Worm (Caenorhabditis elegans): ENCODE data around the gene Y66D12A.13.

Y66D12A.13 gene

DNA sequence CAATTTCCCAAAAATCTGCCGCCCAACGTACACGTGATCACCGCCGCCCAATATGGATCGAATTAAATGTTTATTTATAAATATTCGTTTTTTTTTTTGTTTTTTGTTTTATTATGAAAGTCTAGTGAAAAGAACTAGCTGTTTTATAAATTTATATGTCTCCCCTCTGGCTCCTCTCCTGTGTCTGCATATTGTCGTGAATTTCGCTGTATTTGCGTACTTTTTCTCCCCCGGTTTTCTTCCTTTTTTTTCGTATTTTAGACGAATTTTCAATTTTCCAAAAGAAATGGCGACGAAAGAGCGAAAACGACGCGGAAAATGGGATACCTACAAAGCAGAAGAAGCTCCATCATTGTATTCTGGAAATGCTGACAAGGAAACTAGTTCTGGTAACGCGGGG lies 21.8 kb upstream of the Y66D12A.13 start, which contains the start of gene xpb-1:
Gene xpb-1, plus strand, starts transcription at position 262 of the 400 bp plus-strand sequence.
- TF ChIP-seq klf-2 (GFP tag; conservative IDR thresholded peaks at IDR 0.05) (no peak), cog-1 (tag; optimal IDR thresholded peaks at IDR 0.05) (no peak), ztf-23 (GFP tag; IDR thresholded peaks at IDR 0.05) (no peak), ref-1 (GFP tag; conservative IDR thresholded peaks at IDR 0.05) (no peak), ztf-29 (GFP tag; IDR thresholded peaks at IDR 0.05) (no peak)

DNA sequence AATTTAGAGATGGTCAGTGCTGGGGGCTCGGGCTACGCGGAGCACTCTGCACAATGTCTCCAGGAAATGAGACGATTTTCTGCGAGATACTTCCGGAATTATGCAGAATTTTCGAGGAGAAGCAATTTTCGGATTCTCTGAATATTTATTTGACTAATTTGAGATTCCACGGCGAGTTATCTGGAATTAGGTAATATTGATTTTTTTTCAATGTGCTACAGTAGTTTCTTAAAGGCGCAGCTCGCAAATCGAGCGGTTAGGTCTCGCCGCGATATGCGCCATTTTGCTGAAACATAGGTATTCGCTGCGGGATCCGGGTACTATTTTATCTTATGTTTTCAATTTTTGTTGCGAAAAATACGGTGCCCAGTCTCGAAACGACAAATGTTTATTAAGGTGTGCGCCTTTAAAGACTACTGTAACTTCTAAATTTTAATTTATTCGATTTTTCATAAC lies 13.5 kb upstream of the Y66D12A.13 start, which contains the start of gene nrps-1:
Gene nrps-1, plus strand, starts transcription at position 51 of the 456 bp plus-strand sequence.
- no peak for TF ChIP-seq med-1 (GFP tag; optimal IDR thresholded peaks at IDR 0.05; ENCODE audit: insufficient read depth)

DNA sequence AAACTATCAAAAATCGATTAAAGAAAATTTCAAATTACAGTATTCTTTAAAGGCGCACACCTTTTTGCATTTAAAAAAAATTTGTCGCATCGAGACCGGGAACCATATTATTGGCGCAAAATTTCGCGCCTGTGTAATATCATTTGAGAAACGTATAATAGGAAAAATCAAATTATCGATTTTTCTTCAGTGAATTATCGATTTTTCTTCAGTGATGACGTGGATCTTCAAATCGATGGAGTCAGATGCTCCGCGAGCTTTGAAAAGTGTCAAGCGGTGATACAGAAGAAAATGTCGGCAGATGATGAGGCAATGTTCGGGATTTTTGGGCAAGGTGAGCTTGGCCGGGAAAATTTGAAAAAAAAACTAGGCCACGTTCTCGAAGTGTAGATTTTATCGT lies 12.7 kb upstream of the Y66D12A.13 start:
- TF ChIP-seq T22C8.4 (GFP tag; IDR thresholded peaks at IDR 0.05) (peak; percentile 61; the same call in 1 of the 2 replicates), ztf-29 (GFP tag; IDR thresholded peaks at IDR 0.05) (no peak)

DNA sequence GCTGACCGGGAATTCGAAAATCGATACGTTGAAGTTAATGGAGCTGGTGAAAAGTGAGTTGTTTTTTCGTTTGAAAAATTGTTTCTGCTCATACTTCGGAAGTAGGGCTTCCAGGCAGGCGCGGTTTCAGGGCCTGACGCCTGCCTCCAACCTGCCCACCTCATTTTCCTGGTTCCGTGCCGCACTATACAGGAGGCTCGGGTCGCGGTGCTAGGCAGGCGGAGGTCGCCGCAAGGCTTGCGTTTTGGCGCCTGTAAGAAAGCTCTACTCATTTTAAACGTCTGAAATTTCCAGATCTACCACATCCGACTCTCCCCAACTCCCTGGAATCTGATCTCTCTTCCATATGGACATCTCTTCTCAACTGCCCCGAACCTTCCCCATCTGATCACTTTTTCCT lies 3.2 kb upstream of the Y66D12A.13 start:
- TF ChIP-seq ref-1 (GFP tag; conservative IDR thresholded peaks at IDR 0.05): no peak
- no peak for TF ChIP-seq med-1 (GFP tag; optimal IDR thresholded peaks at IDR 0.05; ENCODE audit: insufficient read depth)
- no peak for TF ChIP-seq klf-2 (GFP tag; conservative IDR thresholded peaks at IDR 0.05)
- no peak for TF ChIP-seq tab-1 (GFP tag; IDR thresholded peaks at IDR 0.05)
- TF ChIP-seq cog-1 (tag; optimal IDR thresholded peaks at IDR 0.05): no peak
- no peak for TF ChIP-seq T22C8.4 (GFP tag; IDR thresholded peaks at IDR 0.05)
- TF ChIP-seq ztf-29 (GFP tag; IDR thresholded peaks at IDR 0.05): no peak
- no peak for TF ChIP-seq ztf-23 (GFP tag; IDR thresholded peaks at IDR 0.05)
- TF ChIP-seq flt-1 (GFP tag; IDR thresholded peaks at IDR 0.05): no peak

DNA sequence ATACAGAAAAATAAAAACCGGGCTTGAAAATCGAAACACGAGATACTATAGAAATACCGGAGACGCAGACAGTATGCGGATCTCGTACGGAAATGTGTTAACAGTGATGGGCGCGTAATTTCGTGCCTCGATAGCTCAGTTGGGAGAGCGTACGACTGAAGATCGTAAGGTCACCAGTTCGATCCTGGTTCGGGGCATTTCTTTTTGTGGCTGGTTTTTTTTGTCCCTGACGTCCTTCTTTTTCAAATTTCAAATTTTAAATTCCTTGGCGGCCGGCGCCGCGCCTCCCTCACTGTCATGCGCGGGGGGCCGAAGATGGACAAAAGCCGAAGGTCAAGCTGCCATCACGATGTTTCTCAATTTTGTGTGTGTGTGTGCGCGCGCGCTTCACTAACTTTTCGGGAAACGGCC lies 6.5 kb downstream of the Y66D12A.13 start:
- no peak for TF ChIP-seq med-1 (GFP tag; optimal IDR thresholded peaks at IDR 0.05; ENCODE audit: insufficient read depth)
- no peak for TF ChIP-seq T22C8.4 (GFP tag; IDR thresholded peaks at IDR 0.05)
- no peak for TF ChIP-seq ztf-23 (GFP tag; IDR thresholded peaks at IDR 0.05)
- no peak for TF ChIP-seq klf-2 (GFP tag; conservative IDR thresholded peaks at IDR 0.05)
- TF ChIP-seq tab-1 (GFP tag; IDR thresholded peaks at IDR 0.05): no peak
- TF ChIP-seq cog-1 (tag; optimal IDR thresholded peaks at IDR 0.05): no peak
- no peak for TF ChIP-seq flt-1 (GFP tag; IDR thresholded peaks at IDR 0.05)
- no peak for TF ChIP-seq ztf-29 (GFP tag; IDR thresholded peaks at IDR 0.05)
- TF ChIP-seq ref-1 (GFP tag; conservative IDR thresholded peaks at IDR 0.05): no peak

DNA sequence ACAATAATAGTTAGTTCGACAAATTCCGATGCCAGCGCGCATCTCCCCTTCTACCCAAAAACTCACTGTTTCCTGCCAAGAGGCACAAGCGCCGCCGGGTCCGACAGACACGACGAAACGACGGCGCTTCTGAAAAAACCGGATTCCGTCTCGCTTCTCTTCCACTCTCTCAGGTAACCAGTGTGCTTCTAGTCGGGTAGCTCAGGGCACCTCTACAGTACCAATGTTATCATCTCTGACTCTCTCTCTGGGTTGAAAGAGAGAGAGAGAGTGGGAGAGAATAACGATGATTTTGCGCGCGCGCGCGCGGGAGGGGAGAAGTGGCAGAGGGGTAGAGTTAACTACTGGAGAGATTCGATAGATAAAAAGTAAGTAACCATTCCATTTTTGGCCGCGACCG lies 8.7 kb downstream of the Y66D12A.13 start:
- TF ChIP-seq ztf-23 (GFP tag; IDR thresholded peaks at IDR 0.05) (no peak), ztf-29 (GFP tag; IDR thresholded peaks at IDR 0.05) (no peak), med-1 (GFP tag; optimal IDR thresholded peaks at IDR 0.05; ENCODE audit: insufficient read depth) (no peak), cog-1 (tag; optimal IDR thresholded peaks at IDR 0.05) (no peak), tab-1 (GFP tag; IDR thresholded peaks at IDR 0.05) (no peak), klf-2 (GFP tag; conservative IDR thresholded peaks at IDR 0.05) (no peak), T22C8.4 (GFP tag; IDR thresholded peaks at IDR 0.05) (no peak), ref-1 (GFP tag; conservative IDR thresholded peaks at IDR 0.05) (no peak), flt-1 (GFP tag; IDR thresholded peaks at IDR 0.05) (no peak)

DNA sequence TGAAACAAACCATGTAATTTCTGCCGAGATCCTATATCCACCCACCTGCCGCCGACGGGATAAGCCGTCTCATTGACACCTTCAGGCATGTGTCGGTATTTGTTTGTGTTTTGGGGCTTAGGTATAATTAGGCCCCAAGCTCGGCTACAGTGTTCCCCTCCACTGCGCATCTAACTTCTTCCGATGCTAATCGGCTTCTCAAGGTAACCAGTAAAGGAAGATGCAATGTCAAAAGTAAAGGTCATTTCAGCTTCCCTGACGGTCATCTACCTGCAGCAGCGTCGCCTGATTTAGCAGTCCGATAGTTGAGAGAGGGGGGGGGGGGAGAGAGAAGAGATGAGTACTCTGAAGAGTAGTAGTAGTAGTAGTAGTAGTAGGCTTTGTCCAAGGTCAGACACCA lies 10.1 kb downstream of the Y66D12A.13 start:
- 0 out of 2 replicates have a peak, but pooled peaks have one; percentile 37 for TF ChIP-seq tab-1 (GFP tag; IDR thresholded peaks at IDR 0.05)
- no peak for TF ChIP-seq T22C8.4 (GFP tag; IDR thresholded peaks at IDR 0.05)
- TF ChIP-seq ztf-29 (GFP tag; IDR thresholded peaks at IDR 0.05): peak; percentile 93

DNA sequence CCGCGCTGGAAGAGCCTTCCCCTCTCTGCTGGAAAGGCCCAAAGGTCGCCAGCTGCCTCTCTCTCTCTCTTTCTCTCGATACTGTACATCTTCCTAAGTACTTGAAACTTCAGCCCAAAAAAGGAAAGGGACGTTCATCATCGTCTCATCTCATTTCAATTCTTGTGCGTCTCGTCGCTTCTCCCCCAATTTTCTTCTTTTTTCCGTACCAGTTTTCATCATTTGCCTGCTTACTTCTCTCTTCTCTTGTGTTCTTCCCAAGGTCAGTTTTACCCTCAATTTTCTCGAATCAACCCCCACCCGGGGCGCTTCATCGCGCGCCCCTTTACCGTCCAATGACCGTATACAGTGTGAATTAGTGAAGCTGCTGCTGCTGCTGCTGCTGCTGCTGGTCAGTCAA lies 11.5 kb downstream of the Y66D12A.13 start:
- no peak for TF ChIP-seq klf-2 (GFP tag; conservative IDR thresholded peaks at IDR 0.05)
- no peak for TF ChIP-seq ztf-23 (GFP tag; IDR thresholded peaks at IDR 0.05)
- TF ChIP-seq cog-1 (tag; optimal IDR thresholded peaks at IDR 0.05): no peak
- TF ChIP-seq flt-1 (GFP tag; IDR thresholded peaks at IDR 0.05): no peak
- no peak for TF ChIP-seq med-1 (GFP tag; optimal IDR thresholded peaks at IDR 0.05; ENCODE audit: insufficient read depth)
- no peak for TF ChIP-seq ztf-29 (GFP tag; IDR thresholded peaks at IDR 0.05)
- TF ChIP-seq ref-1 (GFP tag; conservative IDR thresholded peaks at IDR 0.05): no peak
- TF ChIP-seq tab-1 (GFP tag; IDR thresholded peaks at IDR 0.05): no peak
- no peak for TF ChIP-seq T22C8.4 (GFP tag; IDR thresholded peaks at IDR 0.05)

DNA sequence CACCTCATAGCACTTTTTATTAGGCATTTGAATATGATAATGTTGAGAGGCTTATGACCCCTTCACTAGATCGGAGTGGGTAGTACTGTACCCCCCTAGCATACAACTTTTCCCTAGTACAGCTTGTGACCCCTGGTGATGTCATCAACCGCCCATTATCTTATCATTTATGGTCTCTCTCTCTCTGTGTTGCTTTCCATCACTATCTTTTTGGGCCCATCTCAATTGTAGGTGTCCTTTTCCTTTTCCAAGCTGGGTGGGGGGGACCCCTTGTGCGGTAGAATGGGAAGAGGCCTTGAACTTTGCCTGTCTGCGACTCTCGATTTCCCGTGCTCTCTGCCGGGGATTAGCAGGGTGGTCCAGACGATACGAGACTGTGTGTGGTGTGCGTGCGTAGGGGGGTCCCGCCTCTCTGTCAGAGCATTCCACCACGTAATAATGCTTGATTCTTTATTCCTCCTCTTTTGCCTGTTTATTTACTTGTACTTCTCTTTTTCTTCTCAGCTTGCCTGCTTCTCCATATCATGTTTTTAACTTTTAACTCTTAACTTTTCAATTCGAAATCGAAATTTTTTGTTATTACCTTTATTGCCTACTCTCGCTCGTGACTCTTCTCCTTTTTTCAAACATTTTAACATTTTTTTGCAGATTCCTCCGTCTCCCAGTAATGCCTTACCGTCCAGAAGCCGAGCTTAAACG lies 12.5 kb downstream of the Y66D12A.13 start, which contains the start of gene ztf-29:
Gene ztf-29, plus strand, starts transcription at position 649 of the 699 bp plus-strand sequence.
- no peak for TF ChIP-seq ref-1 (GFP tag; conservative IDR thresholded peaks at IDR 0.05)
- no peak for TF ChIP-seq tab-1 (GFP tag; IDR thresholded peaks at IDR 0.05)
- TF ChIP-seq cog-1 (tag; optimal IDR thresholded peaks at IDR 0.05): no peak
- TF ChIP-seq klf-2 (GFP tag; conservative IDR thresholded peaks at IDR 0.05): no peak
- TF ChIP-seq ztf-29 (GFP tag; IDR thresholded peaks at IDR 0.05): 0 out of 2 replicates have a peak, but pooled peaks have one; percentile 17
- no peak for TF ChIP-seq T22C8.4 (GFP tag; IDR thresholded peaks at IDR 0.05)
- no peak for TF ChIP-seq ztf-23 (GFP tag; IDR thresholded peaks at IDR 0.05)
- peak; percentile 60; the same call in 1 of the 2 replicates for TF ChIP-seq flt-1 (GFP tag; IDR thresholded peaks at IDR 0.05)
- TF ChIP-seq med-1 (GFP tag; optimal IDR thresholded peaks at IDR 0.05; ENCODE audit: insufficient read depth): no peak

DNA sequence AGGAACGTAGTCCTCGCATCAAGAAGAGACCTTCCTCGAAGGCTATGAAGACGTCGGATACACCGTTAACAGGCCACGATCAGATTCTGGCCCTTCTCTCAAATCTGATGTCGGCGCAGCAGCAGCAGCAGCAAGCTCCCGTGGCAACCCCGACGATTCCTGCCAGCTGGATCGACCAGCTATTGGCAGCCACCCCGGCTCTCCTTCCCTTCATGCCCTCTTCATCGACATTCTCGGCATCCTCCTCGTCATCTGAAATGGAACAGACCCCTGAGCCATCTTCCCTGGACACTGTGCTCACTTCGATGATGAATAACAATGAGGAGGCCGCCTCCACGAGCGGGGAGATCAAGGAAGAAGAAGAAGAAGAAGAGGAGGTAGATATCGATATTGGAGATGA lies 13.4 kb downstream of the Y66D12A.13 start:
- TF ChIP-seq flt-1 (GFP tag; IDR thresholded peaks at IDR 0.05) (no peak), ref-1 (GFP tag; conservative IDR thresholded peaks at IDR 0.05) (no peak), T22C8.4 (GFP tag; IDR thresholded peaks at IDR 0.05) (no peak), tab-1 (GFP tag; IDR thresholded peaks at IDR 0.05) (no peak), klf-2 (GFP tag; conservative IDR thresholded peaks at IDR 0.05) (no peak), ztf-23 (GFP tag; IDR thresholded peaks at IDR 0.05) (no peak), ztf-29 (GFP tag; IDR thresholded peaks at IDR 0.05) (no peak), med-1 (GFP tag; optimal IDR thresholded peaks at IDR 0.05; ENCODE audit: insufficient read depth) (no peak), cog-1 (tag; optimal IDR thresholded peaks at IDR 0.05) (no peak)
